Worm (Caenorhabditis elegans): ENCODE measurements around the gene R10E11.6.

- TF ChIP-seq cog-1 (tag; optimal IDR thresholded peaks at IDR 0.05) (no peak), flt-1 (GFP tag; IDR thresholded peaks at IDR 0.05) (no peak), tab-1 (GFP tag; IDR thresholded peaks at IDR 0.05) (no peak), T22C8.4 (GFP tag; IDR thresholded peaks at IDR 0.05) (no peak), ztf-29 (GFP tag; IDR thresholded peaks at IDR 0.05) (no peak), ztf-23 (GFP tag; IDR thresholded peaks at IDR 0.05) (no peak), ref-1 (GFP tag; conservative IDR thresholded peaks at IDR 0.05) (no peak), med-1 (GFP tag; optimal IDR thresholded peaks at IDR 0.05; ENCODE audit: insufficient read depth) (no peak), klf-2 (GFP tag; conservative IDR thresholded peaks at IDR 0.05) (no peak)
Observed at ce11 chrIII:9746665-9747064, 36.1 kb upstream of the R10E11.6 start.
